Worm (Caenorhabditis elegans): ENCODE results near the gene F41E6.15.

DNA sequence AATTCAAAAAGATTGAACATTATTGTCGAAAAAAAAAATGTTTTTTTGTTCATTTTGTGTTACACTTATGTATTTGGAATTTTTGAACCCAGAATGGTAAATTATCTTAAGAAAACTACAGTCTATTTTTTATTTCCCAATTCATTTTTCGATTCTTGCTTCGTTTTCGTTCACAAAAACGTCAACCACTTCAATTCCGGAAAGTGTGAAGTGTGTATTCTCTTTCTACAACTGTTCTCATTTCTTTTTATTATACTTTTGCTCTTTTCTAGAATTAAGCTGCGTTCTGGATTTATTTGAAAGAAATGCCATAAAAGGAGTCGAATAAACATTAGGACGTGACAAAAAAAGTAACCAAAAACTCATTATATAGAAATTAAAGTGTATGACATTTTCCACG lies 19.8 kb upstream of the F41E6.15 start, which contains the start of gene F41E6.1:
- no peak for TF ChIP-seq unc-62 (GFP tag; optimal IDR thresholded peaks at IDR 0.05)
- no peak for TF ChIP-seq hrde-1 (tag; optimal IDR thresholded peaks at IDR 0.05; ENCODE audit: borderline replicate concordance)
- TF ChIP-seq dpl-1 (GFP tag; optimal IDR thresholded peaks at IDR 0.05): no peak
- no peak for TF ChIP-seq ztf-18 (tag; optimal IDR thresholded peaks at IDR 0.05)
- no peak for TF ChIP-seq efl-1 (GFP tag; optimal IDR thresholded peaks at IDR 0.05)
- no peak for TF ChIP-seq ZK185.1 (tag; optimal IDR thresholded peaks at IDR 0.05; ENCODE audit: poor library complexity, severe bottlenecking)
- TF ChIP-seq Y56A3A.18 (GFP tag; IDR thresholded peaks at IDR 0.05): no peak
- no peak for TF ChIP-seq attf-3 (GFP tag; conservative IDR thresholded peaks at IDR 0.05)
- TF ChIP-seq bed-2 (GFP tag; IDR thresholded peaks at IDR 0.05): no peak
- TF ChIP-seq ama-1 (optimal IDR thresholded peaks at IDR 0.05): no peak
- no peak for TF ChIP-seq ama-1 (GFP tag; optimal IDR thresholded peaks at IDR 0.05)
- TF ChIP-seq B0261.1 (tag; optimal IDR thresholded peaks at IDR 0.05): no peak
